Worm (Caenorhabditis elegans): Measurements from ENCODE around the gene hrg-2.

- TF ChIP-seq mdl-1 (tag; optimal IDR thresholded peaks at IDR 0.05) (no peak), F26F4.8 (GFP tag; conservative IDR thresholded peaks at IDR 0.05) (no peak)
These were observed 3.8 kb downstream of the hrg-2 start for ce11 chrV:12406514-12406913.

All from whole organism, L4 larva.